Worm (Caenorhabditis elegans) whole organism, young adult: Measurements from ENCODE around the gene clec-56.

Experiments used
- B0019.2 ChIP-seq: fragments of 200-800 bp; sonication (Bioruptor generic); conservative IDR thresholded peaks from 2 replicates; pipeline ENCODE4 v1.3.6; 2022; ENCODE audit warnings: missing genetic modification reagents, missing genetic modification characterization, missing compliant biosample characterization
- D2030.7 ChIP-seq: fragments of 200-800 bp; sonication (Bioruptor generic); IDR thresholded peaks from 2 replicates; pipeline ENCODE4 v1.3.6; 2022; ENCODE audit warnings: missing genetic modification reagents, missing genetic modification characterization, missing compliant biosample characterization
- F52B5.7 ChIP-seq: sonication (generic microtip); optimal IDR thresholded peaks from 2 replicates; lab custom pipeline; 2016; ENCODE audit warnings: mild to moderate bottlenecking, missing genetic modification characterization, missing compliant biosample characterization
- F57A8.1 ChIP-seq: fragments of 200-800 bp; sonication (Bioruptor generic); optimal IDR thresholded peaks from 2 replicates; lab custom pipeline; 2018; ENCODE audit warnings: mild to moderate bottlenecking, missing genetic modification characterization, moderate library complexity, missing compliant biosample characterization
- T07F8.4 ChIP-seq: sonication (generic microtip); optimal IDR thresholded peaks from 2 replicates; lab custom pipeline; 2016; ENCODE audit warnings: mild to moderate bottlenecking, missing genetic modification characterization, moderate library complexity, missing compliant biosample characterization
- Y53G8AR.9 ChIP-seq: fragments of 200-800 bp; sonication (Bioruptor generic); conservative IDR thresholded peaks from 2 replicates; pipeline ENCODE4 v1.3.6; 2022; ENCODE audit warnings: missing genetic modification reagents, missing genetic modification characterization, missing compliant biosample characterization
- Y95B8A.8 ChIP-seq: fragments of 200-800 bp; sonication (Bioruptor generic); IDR thresholded peaks from 2 replicates; pipeline ENCODE4 v1.3.6; 2022; ENCODE audit warnings: missing genetic modification reagents, missing genetic modification characterization, missing compliant biosample characterization
- atf-7 ChIP-seq: sonication (generic microtip); optimal IDR thresholded peaks from 2 replicates; lab custom pipeline; 2017; ENCODE audit warnings: mild to moderate bottlenecking, missing genetic modification characterization, missing compliant biosample characterization
- athp-1 ChIP-seq: sonication (generic microtip); optimal IDR thresholded peaks from 2 replicates; lab custom pipeline; 2017; ENCODE audit warnings: mild to moderate bottlenecking, missing genetic modification characterization, missing compliant biosample characterization
- ceh-100 ChIP-seq: fragments of 200-800 bp; sonication (Bioruptor generic); IDR thresholded peaks from 2 replicates; pipeline ENCODE4 v1.3.6; 2022; ENCODE audit warnings: missing genetic modification reagents, missing genetic modification characterization, missing compliant biosample characterization
- ceh-27 ChIP-seq: fragments of 200-800 bp; sonication (Bioruptor generic); optimal IDR thresholded peaks from 2 replicates; lab custom pipeline; 2018; ENCODE audit warnings: mild to moderate bottlenecking, missing genetic modification characterization, moderate library complexity, missing compliant biosample characterization
- ceh-40 ChIP-seq: fragments of 200-800 bp; sonication (Bioruptor generic); IDR thresholded peaks from 2 replicates; pipeline ENCODE4 v1.3.6; 2022; ENCODE audit warnings: missing genetic modification characterization, missing compliant biosample characterization
- dpff-1 ChIP-seq: sonication (generic microtip); optimal IDR thresholded peaks from 2 replicates; lab custom pipeline; 2017; ENCODE audit warnings: mild to moderate bottlenecking, missing genetic modification characterization, missing compliant biosample characterization
- egl-44 ChIP-seq: fragments of 200-800 bp; sonication (Bioruptor generic); IDR thresholded peaks from 2 replicates; pipeline ENCODE4 v1.3.6; 2022; ENCODE audit warnings: missing genetic modification reagents, missing genetic modification characterization, missing compliant biosample characterization
- egrh-3 ChIP-seq: fragments of 200-800 bp; sonication (Bioruptor generic); IDR thresholded peaks from 2 replicates; pipeline ENCODE4 v1.3.6; 2022; ENCODE audit warnings: missing genetic modification reagents, missing genetic modification characterization, missing compliant biosample characterization
- ekl-4 ChIP-seq: fragments of 200-800 bp; sonication (Bioruptor generic); IDR thresholded peaks from 2 replicates; pipeline ENCODE4 v1.3.6; 2022; ENCODE audit warnings: missing genetic modification reagents, missing genetic modification characterization, missing compliant biosample characterization
- ets-4 ChIP-seq: fragments of 200-800 bp; sonication (Bioruptor generic); optimal IDR thresholded peaks from 2 replicates; lab custom pipeline; 2018; ENCODE audit warnings: mild to moderate bottlenecking, missing genetic modification characterization, missing compliant biosample characterization
- hlh-12 ChIP-seq: sonication (generic microtip); optimal IDR thresholded peaks from 2 replicates; lab custom pipeline; 2016; ENCODE audit warnings: missing genetic modification characterization, missing compliant biosample characterization
- hlh-26 ChIP-seq: fragments of 200-800 bp; sonication (Bioruptor generic); conservative IDR thresholded peaks from 2 replicates; pipeline ENCODE4 v1.3.6; 2022; ENCODE audit warnings: missing genetic modification reagents, missing genetic modification characterization, missing compliant biosample characterization
- hmg-1.2 ChIP-seq: fragments of 200-800 bp; sonication (Bioruptor generic); IDR thresholded peaks from 2 replicates; pipeline ENCODE4 v1.3.6; 2022; ENCODE audit warnings: missing genetic modification reagents, missing genetic modification characterization, missing compliant biosample characterization
- hmg-20 ChIP-seq: fragments of 200-800 bp; sonication (Bioruptor generic); IDR thresholded peaks from 2 replicates; pipeline ENCODE4 v1.3.6; 2022; ENCODE audit warnings: missing genetic modification reagents, missing genetic modification characterization, missing compliant biosample characterization
- hrde-1 ChIP-seq: sonication (generic microtip); optimal IDR thresholded peaks from 2 replicates; lab custom pipeline; 2016; ENCODE audit warnings: missing genetic modification characterization, mild to moderate bottlenecking, missing compliant biosample characterization, moderate library complexity, missing genotype, missing genetic modification reagents, borderline replicate concordance
- lag-1 ChIP-seq: fragments of 200-800 bp; sonication (Bioruptor generic); IDR thresholded peaks from 2 replicates; pipeline ENCODE4 v1.3.6; 2022; ENCODE audit warnings: missing genetic modification reagents, missing genetic modification characterization, missing compliant biosample characterization
- let-526 ChIP-seq: fragments of 200-800 bp; sonication (Bioruptor generic); IDR thresholded peaks from 2 replicates; pipeline ENCODE4 v1.3.6; 2022; ENCODE audit warnings: missing genetic modification reagents, missing genetic modification characterization, missing compliant biosample characterization
- let-607 ChIP-seq, 2 experiments: fragments of 200-800 bp in 1 of 2; sonication (Bioruptor generic) in 1 of 2; sonication (generic microtip) in 1 of 2; optimal IDR thresholded peaks; 2 replicates each; lab custom pipeline; 2016 to 2018; ENCODE audit warnings: mild to moderate bottlenecking in 2 of 2, missing compliant biosample characterization in 2 of 2, missing genetic modification characterization in 2 of 2, moderate library complexity in 2 of 2, missing genotype in 1 of 2
- lin-40 ChIP-seq: sonication (generic microtip); optimal IDR thresholded peaks from 2 replicates; lab custom pipeline; 2016; ENCODE audit warnings: missing genetic modification characterization, mild to moderate bottlenecking, missing compliant biosample characterization, missing genotype, missing genetic modification reagents
- lin-54 ChIP-seq: fragments of 200-800 bp; sonication (Bioruptor generic); optimal IDR thresholded peaks from 2 replicates; lab custom pipeline; 2018; ENCODE audit warnings: mild to moderate bottlenecking, missing genetic modification characterization, missing compliant biosample characterization
- madf-8 ChIP-seq: fragments of 200-800 bp; sonication (Bioruptor generic); conservative IDR thresholded peaks from 2 replicates; pipeline ENCODE4 v1.3.6; 2022; ENCODE audit warnings: missing genetic modification reagents, missing genetic modification characterization, missing compliant biosample characterization
- mcd-1 ChIP-seq: fragments of 200-800 bp; sonication (Bioruptor generic); IDR thresholded peaks from 2 replicates; pipeline ENCODE4 v1.3.6; 2022; ENCODE audit warnings: missing genetic modification reagents, missing genetic modification characterization, missing compliant biosample characterization
- mel-28 ChIP-seq: sonication (generic microtip); optimal IDR thresholded peaks from 2 replicates; lab custom pipeline; 2016; ENCODE audit warnings: borderline replicate concordance, mild to moderate bottlenecking, missing genetic modification characterization, missing compliant biosample characterization
- nfya-1 ChIP-seq: sonication (generic microtip); optimal IDR thresholded peaks from 2 replicates; lab custom pipeline; 2017; ENCODE audit warnings: antibody characterized with exemption, missing compliant biosample characterization, missing genetic modification characterization, borderline replicate concordance; ENCODE audit not compliant: insufficient read depth
- nfyb-1 ChIP-seq: fragments of 200-800 bp; sonication (Bioruptor generic); IDR thresholded peaks from 2 replicates; pipeline ENCODE4 v1.3.6; 2022; ENCODE audit warnings: missing genetic modification reagents, missing genetic modification characterization, missing compliant biosample characterization
- nhr-27 ChIP-seq: fragments of 200-800 bp; sonication (Bioruptor generic); optimal IDR thresholded peaks from 2 replicates; lab custom pipeline; 2018; ENCODE audit warnings: mild to moderate bottlenecking, missing genetic modification characterization, moderate library complexity, missing compliant biosample characterization
- pbrm-1 ChIP-seq: fragments of 200-800 bp; sonication (Bioruptor generic); IDR thresholded peaks from 2 replicates; pipeline ENCODE4 v1.3.6; 2022; ENCODE audit warnings: missing genetic modification reagents, missing genetic modification characterization, missing compliant biosample characterization
- pha-4 ChIP-seq: fragments of 150-350 bp; sonication (generic microtip); optimal IDR thresholded peaks from 2 replicates; lab custom pipeline; 2014; ENCODE audit warnings: missing biosample characterization, missing genetic modification reagents, missing genetic modification characterization
- rcor-1 ChIP-seq: fragments of 200-800 bp; sonication (Bioruptor generic); IDR thresholded peaks from 2 replicates; pipeline ENCODE4 v1.3.6; 2022; ENCODE audit warnings: missing genetic modification reagents, missing genetic modification characterization, missing compliant biosample characterization
- rpc-1 ChIP-seq, 2 experiments: fragments of 150-350 bp in 1 of 2; sonication (generic microtip) in 1 of 2; optimal IDR thresholded peaks; 2 replicates each; lab custom pipeline; 2014 to 2018; ENCODE audit warnings: missing biosample characterization in 1 of 2, missing genetic modification characterization in 1 of 2, missing genetic modification reagents in 1 of 2, missing genotype in 1 of 2
- sdz-38 ChIP-seq: sonication (generic microtip); optimal IDR thresholded peaks from 2 replicates; lab custom pipeline; 2016; ENCODE audit warnings: missing genotype, missing genetic modification characterization, missing compliant biosample characterization
- snpc-1.1 ChIP-seq: sonication (generic microtip); optimal IDR thresholded peaks from 2 replicates; lab custom pipeline; 2017; ENCODE audit warnings: missing genetic modification characterization, mild to moderate bottlenecking, missing compliant biosample characterization, antibody characterized with exemption, moderate library complexity, missing genotype, missing genetic modification reagents; ENCODE audit not compliant: insufficient read depth
- snpc-1.3 ChIP-seq: sonication (generic microtip); optimal IDR thresholded peaks from 2 replicates; lab custom pipeline; 2017; ENCODE audit warnings: missing genetic modification characterization, mild to moderate bottlenecking, missing compliant biosample characterization, antibody characterized with exemption, moderate library complexity, missing genotype, missing genetic modification reagents; ENCODE audit not compliant: insufficient read depth
- tlf-1 ChIP-seq: fragments of 200-800 bp; sonication (Bioruptor generic); optimal IDR thresholded peaks from 2 replicates; lab custom pipeline; 2018; ENCODE audit warnings: mild to moderate bottlenecking, missing genetic modification characterization, missing compliant biosample characterization
- unc-130 ChIP-seq: sonication (generic microtip); optimal IDR thresholded peaks from 2 replicates; lab custom pipeline; 2016; ENCODE audit warnings: missing genetic modification reagents, missing genetic modification characterization, missing compliant biosample characterization
- xnd-1 ChIP-seq: sonication (generic microtip); optimal IDR thresholded peaks from 2 replicates; lab custom pipeline; 2016; ENCODE audit warnings: missing genotype, missing genetic modification reagents, missing genetic modification characterization, missing compliant biosample characterization
- zim-3 ChIP-seq: sonication (generic microtip); optimal IDR thresholded peaks from 2 replicates; lab custom pipeline; 2017; ENCODE audit warnings: mild to moderate bottlenecking, missing genetic modification characterization, moderate library complexity, missing compliant biosample characterization
- ztf-18 ChIP-seq: sonication (generic microtip); optimal IDR thresholded peaks from 2 replicates; lab custom pipeline; 2016; ENCODE audit warnings: missing genotype, mild to moderate bottlenecking, missing genetic modification characterization, missing compliant biosample characterization
- ztf-25 ChIP-seq: fragments of 200-800 bp; sonication (Bioruptor generic); IDR thresholded peaks from 2 replicates; pipeline ENCODE4 v1.3.6; 2022; ENCODE audit warnings: missing genetic modification reagents, missing genetic modification characterization, missing compliant biosample characterization
- ztf-3 ChIP-seq: fragments of 200-800 bp; sonication (Bioruptor generic); optimal IDR thresholded peaks from 2 replicates; lab custom pipeline; 2018; ENCODE audit warnings: mild to moderate bottlenecking, missing genetic modification characterization, missing compliant biosample characterization
- ztf-6 ChIP-seq: fragments of 200-800 bp; sonication (Bioruptor generic); IDR thresholded peaks from 2 replicates; pipeline ENCODE4 v1.3.6; 2022; ENCODE audit warnings: missing genetic modification reagents, missing genetic modification characterization, missing compliant biosample characterization

clec-56 gene

DNA sequence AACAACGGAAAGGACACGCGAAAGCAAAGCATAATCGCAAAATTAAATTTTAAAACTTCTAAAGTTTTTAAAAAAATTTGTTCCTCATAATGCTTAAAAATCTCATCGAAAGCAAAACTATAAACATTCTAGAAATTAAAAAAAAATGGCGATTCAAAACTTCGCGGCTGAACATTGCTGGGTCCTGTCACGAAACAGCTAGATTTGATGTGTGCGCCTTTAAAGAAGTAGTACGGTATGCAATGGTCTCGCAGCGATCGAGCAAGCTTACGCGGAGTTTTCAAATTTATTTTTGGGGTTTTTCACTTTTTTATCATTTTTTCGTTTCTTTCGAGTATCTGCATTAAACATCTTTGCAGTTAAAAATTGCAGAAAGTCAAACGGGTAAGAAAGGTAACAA, 17.1 kb upstream of the clec-56 start, which contains the start of gene coh-3 (continued):
- TF ChIP-seq egrh-3 (GFP tag; lab: Robert Waterston, UW) (no peak), sdz-38 (no peak), F52B5.7 (tag; lab: Kevin White, UChicago) (no peak), hmg-1.2 (peak; percentile 49; the same call in 1 of the 2 replicates), mcd-1 (peak; percentile 63), zim-3 (tag; lab: Kevin White, UChicago) (no peak), unc-130 (GFP tag; lab: Kevin White, UChicago) (peak; percentile 59), T07F8.4 (tag; lab: Kevin White, UChicago) (no peak), nfya-1 (tag; lab: Kevin White, UChicago) (no peak), pbrm-1 (peak; percentile 74), ztf-6 (GFP tag; lab: Robert Waterston, UW) (no peak), snpc-1.1 (peak; percentile 87), tlf-1 (GFP tag; lab: Kevin White, UChicago) (peak; percentile 88), Y53G8AR.9 (GFP tag; lab: Robert Waterston, UW) (peak; percentile 81), nfyb-1 (GFP tag; lab: Robert Waterston, UW) (no peak), nhr-27 (tag; lab: Kevin White, UChicago) (no peak), ekl-4 (GFP tag; lab: Robert Waterston, UW) (peak; percentile 88), ztf-25 (GFP tag; lab: Robert Waterston, UW) (no peak), ztf-18 (tag; lab: Kevin White, UChicago) (no peak), B0019.2 (GFP tag; lab: Robert Waterston, UW) (peak; percentile 33; the same call in 1 of the 2 replicates), D2030.7 (GFP tag; lab: Robert Waterston, UW) (peak; percentile 95), let-607 (tag; optimal IDR thresholded peaks at IDR 0.05; lab: Kevin White, UChicago) (no peak), hrde-1 (tag; lab: Kevin White, UChicago) (no peak), ceh-27 (no peak), hmg-20 (GFP tag; lab: Robert Waterston, UW) (no peak), ets-4 (no peak), snpc-1.3 (peak; percentile 92), ceh-100 (GFP tag; lab: Robert Waterston, UW) (peak; percentile 57; the same call in 1 of the 2 replicates), xnd-1 (tag; lab: Kevin White, UChicago) (peak; percentile 99), lin-40 (tag; lab: Kevin White, UChicago) (no peak), athp-1 (tag; lab: Kevin White, UChicago) (peak; percentile 25), lin-54 (GFP tag; lab: Kevin White, UChicago) (peak; percentile 90), lag-1 (no peak), Y95B8A.8 (GFP tag; lab: Robert Waterston, UW) (0 out of 2 replicates have a peak, but pooled peaks have one; percentile 35), rcor-1 (GFP tag; lab: Robert Waterston, UW) (peak; percentile 76), ztf-3 (GFP tag; lab: Kevin White, UChicago) (no peak), hlh-26 (GFP tag; lab: Robert Waterston, UW) (no peak), F57A8.1 (GFP tag; lab: Kevin White, UChicago) (no peak), egl-44 (GFP tag; lab: Robert Waterston, UW) (no peak), pha-4 (no peak), dpff-1 (tag; lab: Kevin White, UChicago) (no peak), madf-8 (GFP tag; lab: Robert Waterston, UW) (peak; percentile 96), mel-28 (tag; lab: Kevin White, UChicago) (no peak), atf-7 (tag; lab: Kevin White, UChicago) (no peak), rpc-1 (optimal IDR thresholded peaks at IDR 0.05; lab: Kevin White, UChicago) (no peak), rpc-1 (tag; optimal IDR thresholded peaks at IDR 0.05; lab: Kevin White, UChicago) (peak; percentile 1), ceh-40 (GFP tag; lab: Robert Waterston, UW) (no peak), let-526 (GFP tag; lab: Robert Waterston, UW) (no peak), hlh-12 (tag; lab: Kevin White, UChicago) (no peak)
